Worm (Caenorhabditis elegans) whole organism, L2 larva: Measurements from ENCODE around the gene K07D4.9.

Experiments
- blmp-1 ChIP-seq: sonication (generic microtip); optimal IDR thresholded peaks from 2 replicates; lab custom pipeline; 2017; ENCODE audit warnings: missing genetic modification characterization, mild to moderate bottlenecking, missing compliant biosample characterization, antibody characterized with exemption, moderate library complexity; ENCODE audit not compliant: insufficient read depth
- ceh-16 ChIP-seq: fragments of 150-350 bp; optimal IDR thresholded peaks from 2 replicates; lab custom pipeline; 2014; ENCODE audit warnings: missing biosample characterization, missing genetic modification characterization
- egl-27 ChIP-seq: sonication (generic microtip); optimal IDR thresholded peaks from 3 replicates; lab custom pipeline; 2017; ENCODE audit warnings: missing biosample characterization, missing genetic modification reagents, missing genetic modification characterization
- elt-3 ChIP-seq: sonication (generic microtip); optimal IDR thresholded peaks from 2 replicates; lab custom pipeline; 2017; ENCODE audit warnings: missing biosample characterization, missing genetic modification characterization
- lin-13 ChIP-seq: fragments of 150-350 bp; optimal IDR thresholded peaks from 2 replicates; lab custom pipeline; 2014; ENCODE audit warnings: missing biosample characterization, missing genetic modification reagents, missing genetic modification characterization
- lin-39 ChIP-seq: fragments of 150-350 bp; optimal IDR thresholded peaks from 2 replicates; lab custom pipeline; 2014; ENCODE audit warnings: missing biosample characterization, missing genetic modification reagents, missing genetic modification characterization
- mab-5 ChIP-seq: fragments of 150-350 bp; optimal IDR thresholded peaks from 2 replicates; lab custom pipeline; 2014; ENCODE audit warnings: missing biosample characterization, missing genetic modification characterization
- nhr-12 ChIP-seq: fragments of 150-350 bp; optimal IDR thresholded peaks from 2 replicates; lab custom pipeline; 2014; ENCODE audit warnings: missing biosample characterization, missing genetic modification characterization
- zag-1 ChIP-seq: fragments of 150-350 bp; optimal IDR thresholded peaks from 2 replicates; lab custom pipeline; 2014; ENCODE audit warnings: missing biosample characterization, missing genetic modification characterization
- ztf-4 ChIP-seq: fragments of 150-350 bp; optimal IDR thresholded peaks from 2 replicates; lab custom pipeline; 2014; ENCODE audit warnings: missing biosample characterization, missing genetic modification characterization

DNA sequence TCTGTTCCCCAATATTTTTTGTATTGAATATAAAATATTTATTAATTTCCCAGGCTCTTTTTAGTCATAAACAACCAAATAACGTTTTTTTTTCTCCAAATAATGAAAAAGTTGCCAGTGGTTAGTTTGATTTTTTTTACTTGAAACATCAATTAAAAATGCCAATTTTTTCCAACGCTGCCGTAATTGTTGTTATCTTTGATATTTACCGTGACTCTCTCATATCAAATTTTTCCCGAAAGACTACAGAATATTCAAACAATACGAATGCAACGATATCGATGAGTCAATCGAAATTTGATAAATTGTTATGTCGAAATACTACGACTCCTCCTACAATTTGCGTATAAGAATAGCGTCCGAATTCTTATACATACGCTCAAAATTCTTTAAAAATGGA lies 41.5 kb upstream of the K07D4.9 start, which contains the start of gene K10G6.5:
- TF ChIP-seq mab-5 = no peak
- TF ChIP-seq ceh-16 (tag; lab: Kevin White, UChicago) = no peak
- TF ChIP-seq zag-1 (tag; lab: Kevin White, UChicago) = no peak
- TF ChIP-seq nhr-12 (tag; lab: Kevin White, UChicago) = no peak
- TF ChIP-seq lin-13 (GFP tag; lab: Kevin White, UChicago) = no peak
- no peak for TF ChIP-seq ztf-4
- TF ChIP-seq elt-3 (tag; lab: Kevin White, UChicago) = no peak
- TF ChIP-seq blmp-1 (tag; lab: Kevin White, UChicago) = no peak
- TF ChIP-seq lin-39 = no peak
- no peak for TF ChIP-seq egl-27
